Fruit fly (Drosophila melanogaster) whole organism, embryonic: ENCODE results near the gene JMJD5.

Source experiments
- ATbp ChIP-seq: fragments of 200-800 bp; sonication (Bioruptor generic); optimal IDR thresholded peaks from 2 replicates; lab custom pipeline; 2017; ENCODE audit warnings: missing biosample characterization, mild to moderate bottlenecking, missing genetic modification characterization, missing genetic modification reagents
- Antp ChIP-seq: fragments of 200-800 bp; sonication (Bioruptor generic); optimal IDR thresholded peaks from 3 replicates; lab custom pipeline; 2016; ENCODE audit warnings: missing biosample characterization, missing genetic modification characterization
- CG10209 ChIP-seq: fragments of 200-800 bp; sonication (Bioruptor generic); optimal IDR thresholded peaks from 3 replicates; lab custom pipeline; 2017; ENCODE audit warnings: missing biosample characterization, mild to moderate bottlenecking, missing genetic modification characterization, missing genetic modification reagents
- CG12299 ChIP-seq: fragments of 200-800 bp; sonication (Bioruptor generic); optimal IDR thresholded peaks from 2 replicates; lab custom pipeline; 2018; ENCODE audit warnings: missing biosample characterization, mild to moderate bottlenecking, missing genetic modification characterization
- CG13624 ChIP-seq: fragments of 200-800 bp; sonication (Bioruptor generic); optimal IDR thresholded peaks from 2 replicates; lab custom pipeline; 2016; ENCODE audit warnings: missing biosample characterization, missing genetic modification characterization
- CG14014 ChIP-seq: fragments of 200-800 bp; sonication (Bioruptor generic); IDR thresholded peaks from 2 replicates; pipeline ENCODE4 v1.3.6; 2022; ENCODE audit warnings: missing biosample characterization, missing genetic modification characterization
- CG14050 ChIP-seq: fragments of 200-800 bp; sonication (Bioruptor generic); IDR thresholded peaks from 3 replicates; pipeline ENCODE4 v1.3.6; 2022; ENCODE audit warnings: missing biosample characterization, missing genetic modification characterization
- CG15073 ChIP-seq: fragments of 200-800 bp; sonication (Bioruptor generic); optimal IDR thresholded peaks from 2 replicates; lab custom pipeline; 2016; ENCODE audit warnings: missing biosample characterization, missing genetic modification characterization
- CG15269 ChIP-seq: fragments of 200-800 bp; sonication (Bioruptor generic); optimal IDR thresholded peaks from 2 replicates; lab custom pipeline; 2018; ENCODE audit warnings: missing biosample characterization, mild to moderate bottlenecking, missing genetic modification characterization, moderate library complexity
- CG17568 ChIP-seq: fragments of 200-800 bp; sonication (Bioruptor generic); optimal IDR thresholded peaks from 2 replicates; lab custom pipeline; 2018; ENCODE audit warnings: missing biosample characterization, mild to moderate bottlenecking, missing genetic modification characterization, moderate library complexity
- CG18619 ChIP-seq: fragments of 200-800 bp; sonication (Bioruptor generic); optimal IDR thresholded peaks from 3 replicates; lab custom pipeline; 2017; ENCODE audit warnings: missing biosample characterization, mild to moderate bottlenecking, missing genetic modification characterization
- CG18764 ChIP-seq: fragments of 200-800 bp; sonication (Bioruptor generic); optimal IDR thresholded peaks from 3 replicates; lab custom pipeline; 2016; ENCODE audit warnings: missing biosample characterization, missing genetic modification characterization
- CG3995 ChIP-seq: fragments of 200-800 bp; sonication (Bioruptor generic); optimal IDR thresholded peaks from 3 replicates; lab custom pipeline; 2016; ENCODE audit warnings: missing biosample characterization, missing genetic modification characterization
- CG42726 ChIP-seq: fragments of 200-800 bp; sonication (Bioruptor generic); IDR thresholded peaks from 2 replicates; pipeline ENCODE4 v1.3.6; 2022; ENCODE audit warnings: missing biosample characterization, missing genetic modification characterization; ENCODE audit not compliant: partially characterized antibody
- CG8388 ChIP-seq: fragments of 200-800 bp; sonication (Bioruptor generic); optimal IDR thresholded peaks from 2 replicates; lab custom pipeline; 2019; ENCODE audit warnings: missing biosample characterization, mild to moderate bottlenecking, missing genetic modification characterization, moderate library complexity
- CG8944 ChIP-seq: fragments of 200-800 bp; sonication (Bioruptor generic); optimal IDR thresholded peaks from 3 replicates; lab custom pipeline; 2016; ENCODE audit warnings: missing biosample characterization, missing genetic modification characterization
- CG9817 ChIP-seq: fragments of 200-800 bp; sonication (Bioruptor generic); optimal IDR thresholded peaks from 2 replicates; lab custom pipeline; 2018; ENCODE audit warnings: missing biosample characterization, mild to moderate bottlenecking, missing genetic modification characterization, moderate library complexity
- D ChIP-seq, 2 experiments: fragments of 200-800 bp in 1 of 2; fragments of >200 bp in 1 of 2; sonication (Bioruptor generic) in 1 of 2; optimal IDR thresholded peaks; 2 replicates in 1 of 2; 3 replicates in 1 of 2; lab custom pipeline; 2017; ENCODE audit warnings: mild to moderate bottlenecking in 1 of 2, missing biosample characterization in 1 of 2, missing genetic modification characterization in 1 of 2, missing genetic modification reagents in 1 of 2
- Doc2 ChIP-seq: fragments of 200-800 bp; sonication (Bioruptor generic); IDR thresholded peaks from 2 replicates; pipeline ENCODE4 v1.3.6; 2022; ENCODE audit warnings: missing biosample characterization, missing genetic modification characterization
- Fer1 ChIP-seq: fragments of 200-800 bp; sonication (Bioruptor generic); optimal IDR thresholded peaks from 2 replicates; lab custom pipeline; 2017; ENCODE audit warnings: missing biosample characterization, mild to moderate bottlenecking, missing genetic modification characterization
- Gsc ChIP-seq: fragments of 200-800 bp; sonication (Bioruptor generic); IDR thresholded peaks from 2 replicates; pipeline ENCODE4 v1.3.6; 2022; ENCODE audit warnings: missing biosample characterization, missing genetic modification characterization
- HLHmδ ChIP-seq: fragments of 200-800 bp; sonication (Bioruptor generic); optimal IDR thresholded peaks from 2 replicates; lab custom pipeline; 2018; ENCODE audit warnings: missing biosample characterization, mild to moderate bottlenecking, missing genetic modification characterization, moderate library complexity
- Hmr ChIP-seq: fragments of 200-800 bp; sonication (Bioruptor generic); optimal IDR thresholded peaks from 3 replicates; lab custom pipeline; 2017; ENCODE audit warnings: mild to moderate bottlenecking, missing biosample characterization, missing genetic modification reagents, missing genetic modification characterization
- Lhr ChIP-seq: fragments of 200-800 bp; sonication (Bioruptor generic); optimal IDR thresholded peaks from 3 replicates; lab custom pipeline; 2017; ENCODE audit warnings: mild to moderate bottlenecking, missing biosample characterization, missing genetic modification reagents, missing genetic modification characterization
- MTF-1 ChIP-seq: fragments of 200-800 bp; sonication (Bioruptor generic); optimal IDR thresholded peaks from 2 replicates; lab custom pipeline; 2018; ENCODE audit warnings: missing biosample characterization, mild to moderate bottlenecking, missing genetic modification characterization, borderline replicate concordance
- Poxn ChIP-seq: fragments of 200-800 bp; sonication (Bioruptor generic); IDR thresholded peaks from 2 replicates; pipeline ENCODE4 v1.3.6; 2022; ENCODE audit warnings: missing biosample characterization, missing genetic modification characterization
- Ravus ChIP-seq: fragments of 200-800 bp; sonication (Bioruptor generic); IDR thresholded peaks from 2 replicates; pipeline ENCODE4 v1.3.6; 2022; ENCODE audit warnings: missing biosample characterization, missing genetic modification characterization
- Rx ChIP-seq: fragments of 200-800 bp; sonication (Bioruptor generic); IDR thresholded peaks from 2 replicates; pipeline ENCODE4 v1.3.6; 2022; ENCODE audit warnings: missing biosample characterization, missing genetic modification characterization
- Sry-β ChIP-seq: fragments of 200-800 bp; sonication (Bioruptor generic); optimal IDR thresholded peaks from 2 replicates; lab custom pipeline; 2018; ENCODE audit warnings: missing biosample characterization, mild to moderate bottlenecking, missing genetic modification characterization, moderate library complexity
- Taf1 ChIP-seq: fragments of 200-800 bp; sonication (Bioruptor generic); IDR thresholded peaks from 2 replicates; pipeline ENCODE4 v1.3.6; 2022; ENCODE audit warnings: missing biosample characterization, missing genetic modification characterization
- Trl ChIP-seq, 3 experiments: fragments of >200 bp in 2 of 3; fragments of 200-800 bp in 1 of 3; sonication (Bioruptor generic) in 1 of 3; optimal IDR thresholded peaks; 2 replicates in 1 of 3; 3 replicates in 2 of 3; lab custom pipeline; 2016 to 2017; ENCODE audit warnings: missing biosample characterization in 1 of 3, missing genetic modification characterization in 1 of 3
- Usf ChIP-seq: fragments of 200-800 bp; sonication (Bioruptor generic); optimal IDR thresholded peaks from 2 replicates; lab custom pipeline; 2017; ENCODE audit warnings: missing genotype, missing biosample characterization, missing genetic modification characterization
- Vsx1 ChIP-seq: fragments of 200-800 bp; sonication (Bioruptor generic); optimal IDR thresholded peaks from 2 replicates; lab custom pipeline; 2017; ENCODE audit warnings: missing biosample characterization, mild to moderate bottlenecking, missing genetic modification characterization, missing genetic modification reagents
- al ChIP-seq: fragments of 200-800 bp; sonication (Bioruptor generic); IDR thresholded peaks from 2 replicates; pipeline ENCODE4 v1.3.6; 2022; ENCODE audit warnings: missing biosample characterization, missing genetic modification characterization
- aop ChIP-seq: fragments of 200-800 bp; sonication (Bioruptor generic); IDR thresholded peaks from 2 replicates; pipeline ENCODE4 v1.3.6; 2022; ENCODE audit warnings: missing biosample characterization, missing genetic modification characterization
- disco-r ChIP-seq: fragments of 200-800 bp; sonication (Bioruptor generic); optimal IDR thresholded peaks from 2 replicates; lab custom pipeline; 2016; ENCODE audit warnings: missing biosample characterization, missing genetic modification characterization
- dmrt99B ChIP-seq: fragments of 200-800 bp; sonication (Bioruptor generic); optimal IDR thresholded peaks from 2 replicates; lab custom pipeline; 2018; ENCODE audit warnings: missing biosample characterization, mild to moderate bottlenecking, missing genetic modification characterization, moderate library complexity
- eve ChIP-seq, 2 experiments: fragments of >200 bp; optimal IDR thresholded peaks; 2 replicates each; lab custom pipeline; 2017; ENCODE audit warnings: missing biosample characterization in 2 of 2, missing genetic modification characterization in 2 of 2
- grau ChIP-seq: fragments of 200-800 bp; optimal IDR thresholded peaks from 3 replicates; lab custom pipeline; 2019; ENCODE audit warnings: missing biosample characterization, mild to moderate bottlenecking, missing genetic modification characterization, moderate library complexity
- grn ChIP-seq: fragments of 200-800 bp; sonication (Bioruptor generic); optimal IDR thresholded peaks from 3 replicates; lab custom pipeline; 2017; ENCODE audit warnings: missing biosample characterization, missing genetic modification characterization
- lilli ChIP-seq: fragments of 200-800 bp; sonication (Bioruptor generic); optimal IDR thresholded peaks from 3 replicates; lab custom pipeline; 2016; ENCODE audit warnings: missing biosample characterization, missing genetic modification characterization
- mirr ChIP-seq: fragments of 200-800 bp; sonication (Bioruptor generic); optimal IDR thresholded peaks from 3 replicates; lab custom pipeline; 2018; ENCODE audit warnings: missing biosample characterization, mild to moderate bottlenecking, missing genetic modification characterization
- nmo ChIP-seq: fragments of 200-800 bp; sonication (Bioruptor generic); optimal IDR thresholded peaks from 2 replicates; lab custom pipeline; 2018; ENCODE audit warnings: missing biosample characterization, mild to moderate bottlenecking, missing genetic modification characterization, moderate library complexity
- phol ChIP-seq: fragments of 200-800 bp; sonication (Bioruptor generic); optimal IDR thresholded peaks from 3 replicates; lab custom pipeline; 2018; ENCODE audit warnings: missing biosample characterization, mild to moderate bottlenecking, missing genetic modification characterization, moderate library complexity
- rib ChIP-seq: fragments of 200-800 bp; sonication (Bioruptor generic); IDR thresholded peaks from 2 replicates; pipeline ENCODE4 v1.3.6; 2022; ENCODE audit warnings: missing biosample characterization, missing genetic modification characterization
- salm ChIP-seq: fragments of 200-800 bp; sonication (Bioruptor generic); optimal IDR thresholded peaks from 2 replicates; lab custom pipeline; 2018; ENCODE audit warnings: missing biosample characterization, mild to moderate bottlenecking, missing genetic modification characterization
- stc ChIP-seq: fragments of 200-800 bp; sonication (Bioruptor generic); IDR thresholded peaks from 2 replicates; pipeline ENCODE4 v1.3.6; 2022; ENCODE audit warnings: missing biosample characterization, missing genetic modification characterization
- tin ChIP-seq: fragments of 200-800 bp; sonication (Bioruptor generic); optimal IDR thresholded peaks from 3 replicates; lab custom pipeline; 2016; ENCODE audit warnings: missing biosample characterization, missing genetic modification characterization
- tll ChIP-seq, 2 experiments: fragments of 200-800 bp in 1 of 2; fragments of >200 bp in 1 of 2; sonication (Bioruptor generic) in 1 of 2; optimal IDR thresholded peaks; 2 replicates each; lab custom pipeline; 2017 to 2019; ENCODE audit warnings: missing biosample characterization in 2 of 2, missing genetic modification characterization in 2 of 2, mild to moderate bottlenecking in 1 of 2, moderate library complexity in 1 of 2

Gene JMJD5

dm6 chr3L:872389-872972, 31.3 kb upstream of the JMJD5 start (continued):
- TF ChIP-seq CG14050 (GFP tag; lab: Robert Waterston, UW) (no peak), Vsx1 (GFP tag; lab: Kevin White, UChicago) (no peak), grn (GFP tag; lab: Kevin White, UChicago) (no peak), CG18619 (GFP tag; lab: Kevin White, UChicago) (no peak), aop (GFP tag; lab: Robert Waterston, UW) (no peak), CG13624 (GFP tag; lab: Kevin White, UChicago) (peak; percentile 66), Hmr (GFP tag; lab: Kevin White, UChicago) (peak; percentile 32), ATbp (GFP tag; lab: Kevin White, UChicago) (no peak), CG15073 (GFP tag; lab: Kevin White, UChicago) (no peak), D (optimal IDR thresholded peaks at IDR 0.05; lab: Kevin White, UChicago) (no peak), D (GFP tag; optimal IDR thresholded peaks at IDR 0.05; lab: Kevin White, UChicago) (no peak), CG15269 (tag; lab: Kevin White, UChicago) (peak; percentile 18), CG18764 (GFP tag; lab: Kevin White, UChicago) (no peak), Trl (optimal IDR thresholded peaks at IDR 0.05; lab: Kevin White, UChicago) (peak in 1 of 2 experiments; percentile 29), Trl (GFP tag; optimal IDR thresholded peaks at IDR 0.05; lab: Kevin White, UChicago) (peak; percentile 46), CG3995 (GFP tag; lab: Kevin White, UChicago) (peak; percentile 78), Doc2 (GFP tag; lab: Robert Waterston, UW) (no peak), eve (GFP tag; optimal IDR thresholded peaks at IDR 0.05; lab: Kevin White, UChicago) (no peak), Lhr (GFP tag; lab: Kevin White, UChicago) (no peak), Antp (peak; percentile 65), rib (no peak), Ravus (GFP tag; lab: Robert Waterston, UW) (no peak), Usf (no peak), CG12299 (tag; lab: Kevin White, UChicago) (no peak), nmo (GFP tag; lab: Kevin White, UChicago) (peak; percentile 62), salm (tag; lab: Kevin White, UChicago) (no peak), tll (GFP tag; optimal IDR thresholded peaks at IDR 0.05; lab: Kevin White, UChicago) (peak; percentile 16 to 47), CG14014 (no peak), CG42726 (no peak), Sry-β (GFP tag; lab: Kevin White, UChicago) (peak; percentile 76), lilli (GFP tag; lab: Kevin White, UChicago) (peak; percentile 66), disco-r (no peak), CG8944 (GFP tag; lab: Kevin White, UChicago) (peak; percentile 59), tin (GFP tag; lab: Kevin White, UChicago) (no peak), stc (GFP tag; lab: Robert Waterston, UW) (no peak), CG10209 (GFP tag; lab: Kevin White, UChicago) (no peak), MTF-1 (GFP tag; lab: Kevin White, UChicago) (no peak), Fer1 (GFP tag; lab: Kevin White, UChicago) (no peak), HLHmδ (no peak), grau (tag; lab: Kevin White, UChicago) (peak; percentile 41), Gsc (no peak), mirr (no peak), Taf1 (GFP tag; lab: Robert Waterston, UW) (0 out of 2 replicates have a peak, but pooled peaks have one; percentile 11), phol (tag; lab: Kevin White, UChicago) (peak; percentile 57), CG17568 (GFP tag; lab: Kevin White, UChicago) (no peak), al (GFP tag; lab: Robert Waterston, UW) (peak; percentile 41; the same call in 1 of the 2 replicates), CG9817 (tag; lab: Kevin White, UChicago) (peak; percentile 50), dmrt99B (tag; lab: Kevin White, UChicago) (peak; percentile 7), Poxn (GFP tag; lab: Robert Waterston, UW) (no peak), Rx (GFP tag; lab: Robert Waterston, UW) (no peak), CG8388 (GFP tag; lab: Kevin White, UChicago) (no peak)
